Fruit fly (Drosophila melanogaster) S2 (cell line): ENCODE measurements around the gene CG45011.

ENCODE experiments used
- CG8478 ChIP-seq: fragments of >200 bp; optimal IDR thresholded peaks from 2 replicates; lab custom pipeline; 2018
- CTCF ChIP-seq, 2 experiments: fragments of >200 bp; optimal IDR thresholded peaks; 2 replicates each; lab custom pipeline; 2018

dm6 chr2L:11874232-11874765, 40.4 kb downstream of the CG45011 start:
- no peak for TF ChIP-seq CTCF (optimal IDR thresholded peaks at IDR 0.05; lab: Kevin White, UChicago)
- no peak for TF ChIP-seq CG8478 (lab: Kevin White, UChicago)
